Worm (Caenorhabditis elegans) whole organism, early embryonic: ENCODE measurements around the gene F58B3.4.

Experiments
- B0310.2 ChIP-seq: sonication (generic microtip); optimal IDR thresholded peaks from 2 replicates; lab custom pipeline; 2016; ENCODE audit warnings: mild to moderate bottlenecking, missing genetic modification characterization, missing compliant biosample characterization
- F13C5.2 ChIP-seq: sonication (generic microtip); optimal IDR thresholded peaks from 2 replicates; lab custom pipeline; 2017; ENCODE audit warnings: mild to moderate bottlenecking, missing genetic modification characterization, inconsistent platforms, missing compliant biosample characterization
- aly-1 ChIP-seq: sonication (generic microtip); optimal IDR thresholded peaks from 2 replicates; lab custom pipeline; 2016; ENCODE audit warnings: missing genetic modification characterization, missing compliant biosample characterization
- ama-1 ChIP-seq: fragments of 150-350 bp; optimal IDR thresholded peaks from 2 replicates; lab custom pipeline; 2014
- ceh-13 ChIP-seq: fragments of 200-800 bp; sonication (Bioruptor generic); optimal IDR thresholded peaks from 2 replicates; lab custom pipeline; 2018; ENCODE audit warnings: mild to moderate bottlenecking, missing genetic modification characterization, missing compliant biosample characterization
- ceh-36 ChIP-seq: sonication (generic microtip); optimal IDR thresholded peaks from 2 replicates; lab custom pipeline; 2016; ENCODE audit warnings: missing genetic modification characterization, inconsistent platforms, missing compliant biosample characterization
- ets-7 ChIP-seq: sonication (generic microtip); optimal IDR thresholded peaks from 2 replicates; lab custom pipeline; 2016; ENCODE audit warnings: missing genotype, missing genetic modification characterization, missing compliant biosample characterization
- flt-1 ChIP-seq: fragments of 200-800 bp; sonication (Bioruptor generic); IDR thresholded peaks from 2 replicates; pipeline ENCODE4 v1.3.6; 2022; ENCODE audit warnings: missing genetic modification characterization, missing compliant biosample characterization
- hmbx-1 ChIP-seq: sonication (generic microtip); optimal IDR thresholded peaks from 2 replicates; lab custom pipeline; 2016; ENCODE audit warnings: mild to moderate bottlenecking, missing genetic modification characterization, missing compliant biosample characterization
- hmg-4 ChIP-seq: fragments of 200-800 bp; sonication (Bioruptor generic); optimal IDR thresholded peaks from 2 replicates; lab custom pipeline; 2018; ENCODE audit warnings: mild to moderate bottlenecking, missing genetic modification characterization, missing compliant biosample characterization
- hnd-1 ChIP-seq: sonication (generic microtip); optimal IDR thresholded peaks from 2 replicates; lab custom pipeline; 2016; ENCODE audit warnings: missing genetic modification characterization, missing compliant biosample characterization
- pes-1 ChIP-seq: fragments of 200-800 bp; sonication (Bioruptor generic); IDR thresholded peaks from 2 replicates; pipeline ENCODE4 v1.3.6; 2022; ENCODE audit warnings: missing genetic modification reagents, missing genetic modification characterization, missing compliant biosample characterization
- scrt-1 ChIP-seq: fragments of 200-800 bp; sonication (Bioruptor generic); IDR thresholded peaks from 2 replicates; pipeline ENCODE4 v1.3.6; 2022; ENCODE audit warnings: missing genetic modification characterization, missing compliant biosample characterization
- sea-1 ChIP-seq: fragments of 200-800 bp; sonication (Bioruptor generic); conservative IDR thresholded peaks from 2 replicates; pipeline ENCODE4 v1.3.6; 2022; ENCODE audit warnings: missing genetic modification characterization, missing compliant biosample characterization
- tbx-11 ChIP-seq: fragments of 200-800 bp; sonication (Bioruptor generic); IDR thresholded peaks from 2 replicates; pipeline ENCODE4 v1.3.6; 2022; ENCODE audit warnings: missing genetic modification characterization, missing compliant biosample characterization
- tbx-37 ChIP-seq: fragments of 200-800 bp; sonication (Bioruptor generic); conservative IDR thresholded peaks from 2 replicates; pipeline ENCODE4 v1.3.6; 2022; ENCODE audit warnings: missing genetic modification reagents, missing genetic modification characterization, missing compliant biosample characterization
- tra-4 ChIP-seq: sonication (generic microtip); optimal IDR thresholded peaks from 2 replicates; lab custom pipeline; 2017; ENCODE audit warnings: missing genetic modification characterization, missing compliant biosample characterization

F58B3.4 gene

DNA sequence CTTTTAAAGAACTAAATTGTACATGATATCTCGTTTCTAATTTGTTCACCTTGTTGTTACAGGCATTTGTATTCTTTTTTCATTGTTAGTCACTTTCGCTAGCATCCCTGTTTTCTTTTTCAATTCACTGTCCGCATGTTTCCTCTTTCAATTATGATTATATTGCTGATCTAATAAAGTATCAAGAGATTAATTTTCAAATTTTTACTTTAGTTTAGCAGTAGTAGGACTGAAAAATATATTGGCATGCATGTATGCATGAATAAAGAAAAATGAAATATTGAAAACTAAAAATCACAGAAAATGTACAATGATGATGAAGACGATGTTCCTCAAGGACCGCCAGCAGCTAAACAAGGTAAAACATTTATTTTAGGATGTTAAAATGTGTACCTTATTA, 6.4 kb upstream of the F58B3.4 start, which contains the start of gene rbm-17:
TSS of gene rbm-17 (plus strand) at position 301 of the 400 bp plus-strand sequence.
- TF ChIP-seq pes-1 (no peak), hmg-4 (GFP tag; lab: Kevin White, UChicago) (no peak), ceh-36 (tag; lab: Kevin White, UChicago) (no peak), hnd-1 (tag; lab: Kevin White, UChicago) (no peak), flt-1 (no peak), F13C5.2 (tag; lab: Kevin White, UChicago) (no peak), ama-1 (lab: Kevin White, UChicago) (no peak), tbx-37 (GFP tag; lab: Robert Waterston, UW) (no peak), sea-1 (GFP tag; lab: Robert Waterston, UW) (no peak), scrt-1 (no peak), aly-1 (tag; lab: Kevin White, UChicago) (no peak), B0310.2 (tag; lab: Kevin White, UChicago) (no peak), tra-4 (no peak), ets-7 (no peak)

DNA sequence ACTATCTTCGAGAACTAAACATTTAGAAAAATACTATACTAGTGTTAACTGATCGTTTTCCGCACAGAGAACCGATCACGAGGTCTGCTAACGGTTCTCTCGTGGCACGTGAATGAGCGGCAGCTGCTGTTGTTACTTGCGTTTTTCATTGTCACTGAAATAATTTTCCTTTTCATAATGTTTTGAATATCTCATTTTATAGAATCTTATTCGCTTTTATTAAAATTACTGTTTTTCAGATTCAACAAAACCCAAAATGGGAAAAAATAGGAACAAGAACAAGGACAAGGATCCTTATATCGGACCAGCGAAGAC, 4.7 kb upstream of the F58B3.4 start, which contains the start of gene F58B3.6:
TSS of gene F58B3.6 (plus strand) at position 240 of the 315 bp plus-strand sequence.
- TF ChIP-seq sea-1 (GFP tag; lab: Robert Waterston, UW): no peak
- no peak for TF ChIP-seq aly-1 (tag; lab: Kevin White, UChicago)
- TF ChIP-seq ama-1 (lab: Kevin White, UChicago): no peak
- TF ChIP-seq hnd-1 (tag; lab: Kevin White, UChicago): no peak
- TF ChIP-seq pes-1: no peak
- TF ChIP-seq F13C5.2 (tag; lab: Kevin White, UChicago): no peak
- no peak for TF ChIP-seq tbx-37 (GFP tag; lab: Robert Waterston, UW)
- TF ChIP-seq flt-1: no peak
- no peak for TF ChIP-seq hmbx-1
- TF ChIP-seq B0310.2 (tag; lab: Kevin White, UChicago): no peak
- no peak for TF ChIP-seq ceh-13
- no peak for TF ChIP-seq ceh-36 (tag; lab: Kevin White, UChicago)
- no peak for TF ChIP-seq tbx-11
- no peak for TF ChIP-seq ets-7
- no peak for TF ChIP-seq hmg-4 (GFP tag; lab: Kevin White, UChicago)
- no peak for TF ChIP-seq scrt-1
- TF ChIP-seq tra-4: no peak

DNA sequence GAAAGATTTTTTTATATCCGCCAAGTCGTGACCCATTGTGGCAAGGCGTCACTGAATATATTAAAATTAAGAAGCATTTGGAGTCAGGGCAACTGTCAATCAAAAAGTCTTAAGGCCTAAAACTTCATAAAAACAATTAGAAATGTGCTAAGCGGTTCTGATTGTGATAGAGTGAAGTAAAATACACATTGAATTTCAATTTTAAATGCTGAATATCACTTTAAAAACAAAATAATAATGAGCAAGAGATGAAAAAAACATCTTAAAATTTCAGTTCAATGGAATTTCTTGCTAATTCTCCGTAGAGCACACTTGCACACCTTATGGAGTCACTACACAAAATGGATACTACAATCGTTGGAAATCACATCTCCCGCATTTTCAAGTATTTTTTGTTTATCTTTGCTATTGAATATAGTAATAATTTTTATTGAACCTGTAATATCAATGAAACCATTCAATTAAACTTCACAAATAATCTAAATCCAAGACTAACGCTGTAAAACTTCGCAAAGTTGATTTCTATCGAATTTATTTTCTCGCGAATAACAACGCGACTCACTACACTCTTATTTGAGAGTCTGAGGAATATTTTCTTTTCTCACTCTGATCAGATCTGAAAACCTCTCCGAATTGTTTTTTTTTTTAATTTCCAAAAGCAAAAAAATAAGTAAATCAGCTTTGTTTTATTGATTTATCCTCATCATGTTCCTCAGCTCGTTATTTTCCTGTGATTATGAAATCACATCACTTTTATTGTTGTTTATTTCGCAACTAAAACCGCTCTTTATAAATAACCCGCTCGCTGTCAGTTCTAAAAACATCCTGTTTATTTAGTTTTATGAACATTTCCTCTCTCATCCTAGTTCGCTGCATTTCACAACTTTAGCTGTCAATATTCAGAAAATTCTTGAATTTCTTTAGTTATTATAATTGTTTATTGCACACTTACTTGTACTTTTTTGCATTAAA, 4.1 kb upstream of the F58B3.4 start, which contains the start of gene mars-1:
TSS of gene mars-1 (minus strand) at position 51 of the 972 bp plus-strand sequence.
- TF ChIP-seq flt-1 (no peak), scrt-1 (no peak), sea-1 (GFP tag; lab: Robert Waterston, UW) (no peak), tbx-37 (GFP tag; lab: Robert Waterston, UW) (peak; percentile 31; the same call in 1 of the 2 replicates), ets-7 (no peak), hnd-1 (tag; lab: Kevin White, UChicago) (no peak), F13C5.2 (tag; lab: Kevin White, UChicago) (peak; percentile 11), tra-4 (no peak), ceh-36 (tag; lab: Kevin White, UChicago) (no peak), hmg-4 (GFP tag; lab: Kevin White, UChicago) (no peak), B0310.2 (tag; lab: Kevin White, UChicago) (no peak), pes-1 (no peak), ama-1 (lab: Kevin White, UChicago) (no peak), aly-1 (tag; lab: Kevin White, UChicago) (no peak), ceh-13 (no peak)

- TF ChIP-seq tra-4 (no peak), ceh-13 (no peak), tbx-37 (GFP tag; lab: Robert Waterston, UW) (no peak), aly-1 (tag; lab: Kevin White, UChicago) (no peak), hmg-4 (GFP tag; lab: Kevin White, UChicago) (no peak), ama-1 (lab: Kevin White, UChicago) (no peak), B0310.2 (tag; lab: Kevin White, UChicago) (no peak)
Observed at ce11 chrIV:11627847-11628246, 3.8 kb downstream of the F58B3.4 start, which contains the start of gene lys-6. TSS of gene lys-6 (minus strand) at chrIV:11627947.

ce11 chrIV:11625482-11625881, 6.2 kb downstream of the F58B3.4 start, which contains the start of gene lys-5:
TSS of gene lys-5 (minus strand) at chrIV:11625582.
- TF ChIP-seq ama-1 (lab: Kevin White, UChicago) (no peak), B0310.2 (tag; lab: Kevin White, UChicago) (no peak), flt-1 (no peak), hmbx-1 (no peak), tbx-11 (no peak), ceh-36 (tag; lab: Kevin White, UChicago) (no peak), hmg-4 (GFP tag; lab: Kevin White, UChicago) (no peak), scrt-1 (no peak), sea-1 (GFP tag; lab: Robert Waterston, UW) (no peak), tbx-37 (GFP tag; lab: Robert Waterston, UW) (no peak), pes-1 (no peak), hnd-1 (tag; lab: Kevin White, UChicago) (no peak), aly-1 (tag; lab: Kevin White, UChicago) (no peak)

DNA sequence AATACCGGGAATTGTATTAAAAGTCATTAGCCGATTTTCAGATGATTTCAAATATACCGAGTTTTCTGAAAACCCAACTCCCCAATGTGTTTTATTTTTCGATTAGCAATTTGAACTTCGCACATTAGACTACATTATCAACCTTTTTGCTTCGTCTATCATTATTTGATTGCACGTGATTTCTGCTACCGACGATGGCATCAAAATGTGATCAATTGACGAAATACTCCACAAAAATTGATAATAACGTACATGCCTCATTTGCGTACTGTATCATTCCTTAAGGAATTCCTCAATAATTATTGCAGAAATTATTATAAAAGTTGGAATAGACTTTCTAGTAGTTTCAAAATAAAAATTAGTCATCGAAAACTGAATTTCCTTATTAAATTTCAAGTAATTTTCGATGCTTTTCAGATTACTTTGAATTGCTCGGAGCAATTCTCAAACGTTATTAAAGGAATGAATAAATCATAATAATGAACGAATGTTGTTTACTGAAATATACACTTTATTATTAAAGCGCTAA, 7.8 kb downstream of the F58B3.4 start:
- TF ChIP-seq hmg-4 (GFP tag; lab: Kevin White, UChicago) (no peak), tra-4 (no peak), aly-1 (tag; lab: Kevin White, UChicago) (no peak), pes-1 (no peak)

DNA sequence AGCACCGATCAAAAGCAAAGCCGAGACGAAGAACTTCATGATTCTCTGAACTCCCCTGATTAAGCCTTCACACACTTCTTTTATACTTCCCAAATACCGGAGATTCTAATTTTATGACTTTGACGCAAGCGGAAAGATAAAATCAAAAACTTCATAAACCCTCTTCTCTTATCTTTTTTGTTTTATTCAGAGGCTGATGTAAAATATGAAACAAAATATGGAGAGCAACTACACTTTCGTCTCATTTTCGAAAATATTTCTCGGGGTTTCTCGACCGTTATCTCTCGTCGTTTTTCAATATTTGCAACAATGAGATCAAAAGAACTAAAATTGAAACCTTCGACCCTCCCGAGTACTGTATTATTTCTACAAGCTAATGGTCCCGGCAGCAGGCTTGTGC, 8.6 kb downstream of the F58B3.4 start, which contains the start of gene lys-4:
TSS of gene lys-4 (minus strand) at position 115 of the 400 bp plus-strand sequence.
- TF ChIP-seq aly-1 (tag; lab: Kevin White, UChicago) (no peak), flt-1 (no peak), ceh-36 (tag; lab: Kevin White, UChicago) (no peak), B0310.2 (tag; lab: Kevin White, UChicago) (no peak), pes-1 (no peak), ceh-13 (no peak), hmbx-1 (no peak)
